Worm (Caenorhabditis elegans) whole organism, midembryonic: ENCODE data around the gene xbx-9.

Experiments used
- T22C8.4 ChIP-seq: fragments of 200-800 bp; sonication (Bioruptor generic); IDR thresholded peaks from 2 replicates; pipeline ENCODE4 v1.3.6; 2022; ENCODE audit warnings: missing genetic modification characterization, missing compliant biosample characterization
- cog-1 ChIP-seq: sonication (generic microtip); optimal IDR thresholded peaks from 2 replicates; lab custom pipeline; 2016; ENCODE audit warnings: missing genetic modification characterization, missing compliant biosample characterization
- flt-1 ChIP-seq: fragments of 200-800 bp; sonication (Bioruptor generic); IDR thresholded peaks from 2 replicates; pipeline ENCODE4 v1.3.6; 2022; ENCODE audit warnings: missing genetic modification characterization, missing compliant biosample characterization
- klf-2 ChIP-seq: fragments of 200-800 bp; sonication (Bioruptor generic); conservative IDR thresholded peaks from 2 replicates; pipeline ENCODE4 v1.3.6; 2022; ENCODE audit warnings: missing genetic modification reagents, missing genetic modification characterization, missing compliant biosample characterization
- med-1 ChIP-seq: sonication (generic microtip); optimal IDR thresholded peaks from 2 replicates; lab custom pipeline; 2017; ENCODE audit warnings: missing genetic modification characterization, mild to moderate bottlenecking, missing compliant biosample characterization, antibody characterized with exemption, missing genetic modification reagents; ENCODE audit not compliant: insufficient read depth
- ref-1 ChIP-seq: fragments of 200-800 bp; sonication (Bioruptor generic); conservative IDR thresholded peaks from 2 replicates; pipeline ENCODE4 v1.3.6; 2022; ENCODE audit warnings: missing genetic modification reagents, missing genetic modification characterization, missing compliant biosample characterization
- tab-1 ChIP-seq: fragments of 200-800 bp; sonication (Bioruptor generic); IDR thresholded peaks from 2 replicates; pipeline ENCODE4 v1.3.6; 2022; ENCODE audit warnings: missing genetic modification characterization, missing compliant biosample characterization
- ztf-23 ChIP-seq: fragments of 200-800 bp; sonication (Bioruptor generic); IDR thresholded peaks from 2 replicates; pipeline ENCODE4 v1.3.6; 2022; ENCODE audit warnings: missing genetic modification reagents, missing genetic modification characterization, missing compliant biosample characterization
- ztf-29 ChIP-seq: fragments of 200-800 bp; sonication (Bioruptor generic); IDR thresholded peaks from 2 replicates; pipeline ENCODE4 v1.3.6; 2022; ENCODE audit warnings: missing genetic modification reagents, missing genetic modification characterization, missing compliant biosample characterization

Gene xbx-9

ce11 chrV:12711999-12712398 is 22.0 kb upstream of the xbx-9 start, which contains the start of gene R11D1.3:
TSS of gene R11D1.3 (minus strand) at chrV:12712099.
- TF ChIP-seq tab-1 (GFP tag; lab: Robert Waterston, UW): no peak
- no peak for TF ChIP-seq flt-1 (GFP tag; lab: Robert Waterston, UW)
- no peak for TF ChIP-seq cog-1 (tag; lab: Kevin White, UChicago)
- no peak for TF ChIP-seq ref-1 (GFP tag; lab: Robert Waterston, UW)
- no peak for TF ChIP-seq T22C8.4
- no peak for TF ChIP-seq klf-2
- TF ChIP-seq med-1 (GFP tag; lab: Kevin White, UChicago): no peak
- no peak for TF ChIP-seq ztf-29
- TF ChIP-seq ztf-23 (GFP tag; lab: Robert Waterston, UW): no peak

DNA sequence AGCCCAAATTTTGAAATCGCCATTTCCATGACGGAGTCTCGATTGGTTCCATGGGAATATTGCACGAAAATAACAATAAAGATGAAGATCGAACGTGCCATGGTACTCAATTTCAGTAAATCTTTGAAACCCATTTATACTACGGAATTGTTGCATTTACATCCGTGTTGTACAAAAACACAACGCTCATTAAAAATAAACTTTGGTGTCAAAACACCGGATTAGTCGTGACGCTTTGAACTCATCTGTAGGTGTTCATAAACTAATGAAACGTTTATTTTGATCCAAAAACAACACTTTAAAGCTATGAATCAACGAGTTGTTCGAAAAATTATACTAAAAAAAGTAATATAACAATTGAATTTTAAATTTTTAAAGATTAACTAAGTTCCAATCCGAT is 19.9 kb upstream of the xbx-9 start, which contains the start of gene R11D1.4:
Gene R11D1.4, minus strand, starts transcription at position 101 of the 400 bp plus-strand sequence.
- TF ChIP-seq med-1 (GFP tag; lab: Kevin White, UChicago): no peak
- TF ChIP-seq ref-1 (GFP tag; lab: Robert Waterston, UW): no peak
- no peak for TF ChIP-seq ztf-29
- no peak for TF ChIP-seq klf-2
- no peak for TF ChIP-seq ztf-23 (GFP tag; lab: Robert Waterston, UW)
- no peak for TF ChIP-seq T22C8.4
- TF ChIP-seq tab-1 (GFP tag; lab: Robert Waterston, UW): no peak
- TF ChIP-seq flt-1 (GFP tag; lab: Robert Waterston, UW): no peak

DNA sequence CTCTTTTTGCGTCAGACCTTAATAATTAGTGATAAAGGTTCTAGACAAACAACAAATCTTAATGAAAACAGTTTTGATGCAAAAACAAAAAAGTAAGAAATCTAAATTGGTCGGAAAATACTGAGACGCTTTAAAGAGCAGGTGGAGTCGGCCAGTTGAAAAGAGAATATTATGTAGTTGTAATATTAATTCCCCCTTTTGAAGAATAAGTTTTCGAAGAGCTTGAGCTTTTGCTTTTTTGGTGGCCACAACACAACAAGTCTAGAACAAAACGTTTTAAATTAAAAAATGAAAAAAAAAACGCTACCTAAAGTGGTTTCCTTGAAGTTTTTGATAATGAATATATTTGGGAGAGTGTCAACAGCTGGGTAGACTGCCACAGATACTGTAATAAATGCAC is 17.6 kb upstream of the xbx-9 start, which contains the start of gene str-178:
Gene str-178, minus strand, starts transcription at position 101 of the 400 bp plus-strand sequence.
- TF ChIP-seq ref-1 (GFP tag; lab: Robert Waterston, UW): no peak
- TF ChIP-seq ztf-23 (GFP tag; lab: Robert Waterston, UW): no peak
- no peak for TF ChIP-seq tab-1 (GFP tag; lab: Robert Waterston, UW)
- TF ChIP-seq ztf-29: no peak
- TF ChIP-seq flt-1 (GFP tag; lab: Robert Waterston, UW): no peak
- TF ChIP-seq cog-1 (tag; lab: Kevin White, UChicago): no peak
- TF ChIP-seq T22C8.4: no peak
- no peak for TF ChIP-seq med-1 (GFP tag; lab: Kevin White, UChicago)
- TF ChIP-seq klf-2: no peak

DNA sequence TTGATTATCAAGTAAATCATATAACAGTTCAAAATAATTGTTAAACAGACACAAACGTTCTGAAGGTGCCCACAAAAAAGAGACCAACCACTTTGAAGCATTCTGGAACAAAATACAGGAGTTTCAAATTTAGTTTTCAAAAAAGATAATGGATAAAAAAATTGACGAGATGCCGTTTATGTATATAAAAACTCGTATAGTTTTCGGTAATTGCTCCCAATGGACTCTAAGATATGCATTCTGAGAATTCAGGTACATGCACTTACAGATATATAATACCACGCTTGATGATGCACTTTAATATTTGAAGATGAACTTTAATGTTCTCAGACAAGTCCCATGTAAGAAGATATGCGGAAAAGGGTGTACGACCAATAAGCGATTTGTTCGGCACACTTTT is 15.4 kb upstream of the xbx-9 start, which contains the start of gene str-181:
Gene str-181, minus strand, starts transcription at position 101 of the 400 bp plus-strand sequence.
- TF ChIP-seq flt-1 (GFP tag; lab: Robert Waterston, UW): no peak
- TF ChIP-seq med-1 (GFP tag; lab: Kevin White, UChicago): no peak
- no peak for TF ChIP-seq ref-1 (GFP tag; lab: Robert Waterston, UW)
- TF ChIP-seq klf-2: no peak
- TF ChIP-seq T22C8.4: no peak
- no peak for TF ChIP-seq ztf-23 (GFP tag; lab: Robert Waterston, UW)
- no peak for TF ChIP-seq cog-1 (tag; lab: Kevin White, UChicago)
- TF ChIP-seq tab-1 (GFP tag; lab: Robert Waterston, UW): no peak
- no peak for TF ChIP-seq ztf-29

ce11 chrV:12719713-12720112 is 14.3 kb upstream of the xbx-9 start, which contains the start of gene R11D1.7:
TSS of gene R11D1.7 (plus strand) at chrV:12720013.
- TF ChIP-seq cog-1 (tag; lab: Kevin White, UChicago): no peak
- no peak for TF ChIP-seq flt-1 (GFP tag; lab: Robert Waterston, UW)
- TF ChIP-seq T22C8.4: no peak
- TF ChIP-seq ref-1 (GFP tag; lab: Robert Waterston, UW): no peak
- no peak for TF ChIP-seq klf-2
- no peak for TF ChIP-seq ztf-23 (GFP tag; lab: Robert Waterston, UW)
- TF ChIP-seq ztf-29: no peak
- TF ChIP-seq tab-1 (GFP tag; lab: Robert Waterston, UW): no peak
- TF ChIP-seq med-1 (GFP tag; lab: Kevin White, UChicago): no peak

DNA sequence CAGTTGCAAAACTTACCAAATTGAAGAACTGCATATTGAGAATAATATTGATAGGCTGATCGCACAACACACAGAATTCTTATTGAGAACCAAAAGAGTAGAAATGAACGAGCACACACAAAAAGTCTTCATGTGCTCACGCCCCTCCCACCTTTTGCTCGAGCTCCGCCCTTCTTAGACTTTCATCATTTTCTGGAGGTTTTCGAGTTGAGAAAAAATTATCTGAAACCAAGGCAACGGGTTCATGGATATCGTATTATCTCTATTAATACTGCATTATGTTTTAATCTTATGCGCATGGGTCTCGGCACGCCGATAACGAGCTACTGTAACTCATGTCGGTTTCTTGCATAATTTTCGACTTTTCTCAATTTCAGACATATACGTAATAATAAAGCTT is 8.1 kb upstream of the xbx-9 start, which contains the start of gene R11D1.12:
Gene R11D1.12, minus strand, starts transcription at position 101 of the 400 bp plus-strand sequence.
- TF ChIP-seq med-1 (GFP tag; lab: Kevin White, UChicago): no peak
- no peak for TF ChIP-seq ref-1 (GFP tag; lab: Robert Waterston, UW)
- no peak for TF ChIP-seq flt-1 (GFP tag; lab: Robert Waterston, UW)
- no peak for TF ChIP-seq tab-1 (GFP tag; lab: Robert Waterston, UW)
- TF ChIP-seq ztf-23 (GFP tag; lab: Robert Waterston, UW): no peak

ce11 chrV:12727104-12727637 is 6.8 kb upstream of the xbx-9 start, which contains the start of gene R11D1.13:
TSS of gene R11D1.13 (plus strand) at chrV:12727154.
- TF ChIP-seq ztf-29 (no peak), med-1 (GFP tag; lab: Kevin White, UChicago) (no peak), ref-1 (GFP tag; lab: Robert Waterston, UW) (no peak), cog-1 (tag; lab: Kevin White, UChicago) (no peak), ztf-23 (GFP tag; lab: Robert Waterston, UW) (no peak), klf-2 (no peak), flt-1 (GFP tag; lab: Robert Waterston, UW) (no peak), tab-1 (GFP tag; lab: Robert Waterston, UW) (no peak), T22C8.4 (no peak)

ce11 chrV:12728062-12728665 is 5.8 kb upstream of the xbx-9 start, which contains the start of the genes rpl-28 and mrpl-49:
TSS of gene rpl-28 (minus strand) at chrV:12728112.
TSS of gene mrpl-49 (plus strand) at chrV:12728631.
- no peak for TF ChIP-seq tab-1 (GFP tag; lab: Robert Waterston, UW)
- TF ChIP-seq med-1 (GFP tag; lab: Kevin White, UChicago): no peak
- peak; percentile 60 for TF ChIP-seq cog-1 (tag; lab: Kevin White, UChicago)
- peak; percentile 67 for TF ChIP-seq ztf-23 (GFP tag; lab: Robert Waterston, UW)

- no peak for TF ChIP-seq ztf-23 (GFP tag; lab: Robert Waterston, UW)
- TF ChIP-seq tab-1 (GFP tag; lab: Robert Waterston, UW): no peak
- no peak for TF ChIP-seq ztf-29
- TF ChIP-seq T22C8.4: no peak
- no peak for TF ChIP-seq klf-2
- no peak for TF ChIP-seq ref-1 (GFP tag; lab: Robert Waterston, UW)
- no peak for TF ChIP-seq cog-1 (tag; lab: Kevin White, UChicago)
- no peak for TF ChIP-seq flt-1 (GFP tag; lab: Robert Waterston, UW)
- TF ChIP-seq med-1 (GFP tag; lab: Kevin White, UChicago): no peak
Observed at ce11 chrV:12729220-12729619, 4.8 kb upstream of the xbx-9 start, which contains the start of gene R11D1.10. TSS of gene R11D1.10 (plus strand) at chrV:12729520.
